Fruit fly (Drosophila melanogaster): ENCODE measurements around the gene CG43075.

- TF ChIP-seq br (GFP tag; optimal IDR thresholded peaks at IDR 0.05) (no peak), dmrt93B (GFP tag; optimal IDR thresholded peaks at IDR 0.05) (no peak), brk (GFP tag; optimal IDR thresholded peaks at IDR 0.05) (no peak), Hr78 (GFP tag; optimal IDR thresholded peaks at IDR 0.05) (no peak), Myc (optimal IDR thresholded peaks at IDR 0.05) (no peak), N (GFP tag; optimal IDR thresholded peaks at IDR 0.05) (no peak), pan (optimal IDR thresholded peaks at IDR 0.05) (no peak)
Measured at dm6 chrX:15244813-15245212, 23.8 kb upstream of the CG43075 start, which contains the start of gene PPYR1.
